Worm (Caenorhabditis elegans) whole organism, L2 larva: ENCODE data around the gene nlp-43.

Experiments
- F13H6.1 ChIP-seq: sonication (generic microtip); optimal IDR thresholded peaks from 2 replicates; lab custom pipeline; 2016; ENCODE audit warnings: missing genetic modification characterization, missing compliant biosample characterization
- ZK546.5 ChIP-seq: sonication (generic microtip); optimal IDR thresholded peaks from 2 replicates; lab custom pipeline; 2017; ENCODE audit warnings: missing biosample characterization, missing genetic modification characterization
- alr-1 ChIP-seq: fragments of 150-350 bp; optimal IDR thresholded peaks from 2 replicates; lab custom pipeline; 2014; ENCODE audit warnings: missing biosample characterization, missing genetic modification characterization
- ama-1 ChIP-seq: fragments of 150-350 bp; optimal IDR thresholded peaks from 2 replicates; lab custom pipeline; 2018; ENCODE audit warnings: inconsistent platforms
- elt-3 ChIP-seq: sonication (generic microtip); optimal IDR thresholded peaks from 2 replicates; lab custom pipeline; 2017; ENCODE audit warnings: missing biosample characterization, missing genetic modification characterization
- mab-5 ChIP-seq: fragments of 150-350 bp; optimal IDR thresholded peaks from 2 replicates; lab custom pipeline; 2014; ENCODE audit warnings: missing biosample characterization, missing genetic modification characterization
- peb-1 ChIP-seq: fragments of 150-350 bp; optimal IDR thresholded peaks from 2 replicates; lab custom pipeline; 2014; ENCODE audit warnings: missing biosample characterization, missing genetic modification characterization
- sma-9 ChIP-seq, 2 experiments: fragments of 150-350 bp in 1 of 2; sonication (generic microtip) in 1 of 2; optimal IDR thresholded peaks; 2 replicates each; lab custom pipeline; 2014 to 2016; ENCODE audit warnings: missing genetic modification characterization in 2 of 2, mild to moderate bottlenecking in 1 of 2, missing biosample characterization in 1 of 2, missing compliant biosample characterization in 1 of 2, missing genetic modification reagents in 1 of 2, moderate library complexity in 1 of 2

DNA sequence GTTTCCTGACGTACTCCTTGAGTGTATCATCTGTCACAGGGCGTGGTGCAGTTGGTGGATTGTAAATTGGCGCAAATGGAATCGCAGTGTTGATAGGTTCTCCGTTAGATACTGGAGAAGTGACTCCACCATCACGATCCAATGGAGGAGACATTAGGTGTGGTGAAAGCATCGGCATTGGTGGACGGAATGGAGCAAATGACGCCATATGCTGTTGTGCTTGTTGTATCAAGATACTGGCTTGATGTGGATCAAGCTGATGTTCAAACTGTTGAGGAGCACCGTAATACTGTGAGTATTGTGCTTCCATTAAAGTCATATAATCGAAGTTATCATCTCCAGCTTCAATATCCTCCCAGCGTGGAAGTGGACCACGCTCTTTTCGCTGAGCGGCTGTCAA, 29.8 kb upstream of the nlp-43 start:
- TF ChIP-seq ama-1 (lab: Kevin White, UChicago) (no peak), alr-1 (no peak), sma-9 (GFP tag; optimal IDR thresholded peaks at IDR 0.05; lab: Kevin White, UChicago) (no peak), sma-9 (tag; optimal IDR thresholded peaks at IDR 0.05; lab: Kevin White, UChicago) (no peak), peb-1 (tag; lab: Kevin White, UChicago) (no peak), mab-5 (tag; lab: Kevin White, UChicago) (no peak), ZK546.5 (tag; lab: Kevin White, UChicago) (no peak), elt-3 (tag; lab: Kevin White, UChicago) (no peak), F13H6.1 (tag; lab: Kevin White, UChicago) (no peak)
